Worm (Caenorhabditis elegans) whole organism, mixed stage, embryonic: ENCODE results near the gene srw-77.

Experiments
- M03D4.4 ChIP-seq: sonication (generic microtip); optimal IDR thresholded peaks from 2 replicates; lab custom pipeline; 2017; ENCODE audit warnings: mild to moderate bottlenecking, missing genetic modification characterization, missing compliant biosample characterization
- blmp-1 ChIP-seq: fragments of 150-350 bp; optimal IDR thresholded peaks from 2 replicates; lab custom pipeline; 2014; ENCODE audit warnings: missing biosample characterization, missing genetic modification characterization
- ceh-39 ChIP-seq: fragments of 150-350 bp; optimal IDR thresholded peaks from 2 replicates; lab custom pipeline; 2014; ENCODE audit warnings: missing biosample characterization, missing genetic modification characterization
- ceh-43 ChIP-seq: fragments of 200-800 bp; sonication (Bioruptor generic); optimal IDR thresholded peaks from 2 replicates; lab custom pipeline; 2018; ENCODE audit warnings: mild to moderate bottlenecking, missing genetic modification characterization, moderate library complexity, missing compliant biosample characterization
- ceh-83 ChIP-seq: fragments of 200-800 bp; sonication (Bioruptor generic); optimal IDR thresholded peaks from 2 replicates; lab custom pipeline; 2018; ENCODE audit warnings: mild to moderate bottlenecking, missing genetic modification characterization, missing compliant biosample characterization
- ces-1 ChIP-seq: fragments of 150-350 bp; optimal IDR thresholded peaks from 2 replicates; lab custom pipeline; 2014; ENCODE audit warnings: missing biosample characterization, missing genetic modification reagents, missing genetic modification characterization
- drap-1 ChIP-seq: fragments of 200-800 bp; sonication (Bioruptor generic); optimal IDR thresholded peaks from 3 replicates; lab custom pipeline; 2018; ENCODE audit warnings: mild to moderate bottlenecking, missing genetic modification characterization, missing compliant biosample characterization
- elt-1 ChIP-seq: sonication (generic microtip); optimal IDR thresholded peaks from 2 replicates; lab custom pipeline; 2017; ENCODE audit warnings: missing genetic modification characterization, mild to moderate bottlenecking, missing compliant biosample characterization, antibody characterized with exemption, moderate library complexity, borderline replicate concordance; ENCODE audit not compliant: insufficient read depth
- elt-3 ChIP-seq: fragments of 150-350 bp; optimal IDR thresholded peaks from 2 replicates; lab custom pipeline; 2014; ENCODE audit warnings: missing biosample characterization, missing genetic modification characterization
- flh-1 ChIP-seq: fragments of 200-800 bp; sonication (Bioruptor generic); optimal IDR thresholded peaks from 2 replicates; lab custom pipeline; 2018; ENCODE audit warnings: mild to moderate bottlenecking, missing genetic modification characterization, moderate library complexity, missing compliant biosample characterization
- ham-2 ChIP-seq: fragments of 200-800 bp; sonication (Bioruptor generic); optimal IDR thresholded peaks from 2 replicates; lab custom pipeline; 2018; ENCODE audit warnings: mild to moderate bottlenecking, missing genetic modification characterization, missing compliant biosample characterization
- hlh-1 ChIP-seq: fragments of 150-350 bp; optimal IDR thresholded peaks from 2 replicates; lab custom pipeline; 2014; ENCODE audit warnings: missing biosample characterization, missing genetic modification reagents, missing genetic modification characterization
- lin-32 ChIP-seq: fragments of 200-800 bp; sonication (Bioruptor generic); optimal IDR thresholded peaks from 2 replicates; lab custom pipeline; 2018; ENCODE audit warnings: mild to moderate bottlenecking, missing genetic modification characterization, missing compliant biosample characterization
- lsy-2 ChIP-seq: fragments of 150-350 bp; optimal IDR thresholded peaks from 2 replicates; lab custom pipeline; 2014; ENCODE audit warnings: missing biosample characterization, missing genetic modification characterization
- mab-5 ChIP-seq: fragments of 150-350 bp; optimal IDR thresholded peaks from 2 replicates; lab custom pipeline; 2014; ENCODE audit warnings: missing biosample characterization, missing genetic modification characterization
- mep-1 ChIP-seq: fragments of 150-350 bp; optimal IDR thresholded peaks from 2 replicates; lab custom pipeline; 2017; ENCODE audit warnings: missing biosample characterization, missing genetic modification reagents, missing genetic modification characterization, inconsistent platforms
- mls-2 ChIP-seq: sonication (generic microtip); optimal IDR thresholded peaks from 2 replicates; lab custom pipeline; 2016; ENCODE audit warnings: mild to moderate bottlenecking, missing genetic modification characterization, moderate library complexity, missing compliant biosample characterization
- nhr-2 ChIP-seq: fragments of 150-350 bp; optimal IDR thresholded peaks from 2 replicates; lab custom pipeline; 2014; ENCODE audit warnings: missing biosample characterization, missing genetic modification characterization
- nhr-237 ChIP-seq: fragments of 150-350 bp; optimal IDR thresholded peaks from 2 replicates; lab custom pipeline; 2014; ENCODE audit warnings: missing biosample characterization, missing genetic modification characterization
- nhr-28 ChIP-seq: fragments of 150-350 bp; optimal IDR thresholded peaks from 2 replicates; lab custom pipeline; 2014; ENCODE audit warnings: missing biosample characterization, missing genetic modification characterization
- nhr-76 ChIP-seq: sonication (generic microtip); optimal IDR thresholded peaks from 2 replicates; lab custom pipeline; 2017; ENCODE audit warnings: missing biosample characterization, missing genetic modification characterization
- pha-4 ChIP-seq: fragments of 150-350 bp; optimal IDR thresholded peaks from 2 replicates; lab custom pipeline; 2018; ENCODE audit warnings: missing biosample characterization, missing genetic modification reagents, missing genetic modification characterization
- sem-2 ChIP-seq: fragments of 200-800 bp; sonication (Bioruptor generic); optimal IDR thresholded peaks from 2 replicates; lab custom pipeline; 2018; ENCODE audit warnings: mild to moderate bottlenecking, missing genetic modification characterization, missing compliant biosample characterization
- snpc-4 ChIP-seq: fragments of 150-350 bp; optimal IDR thresholded peaks from 2 replicates; lab custom pipeline; 2014; ENCODE audit warnings: missing biosample characterization, missing genetic modification characterization
- sptf-1 ChIP-seq: sonication (generic microtip); optimal IDR thresholded peaks from 2 replicates; lab custom pipeline; 2017; ENCODE audit warnings: mild to moderate bottlenecking, missing genetic modification characterization, moderate library complexity, missing compliant biosample characterization
- tbx-8 ChIP-seq: fragments of 200-800 bp; sonication (Bioruptor generic); optimal IDR thresholded peaks from 2 replicates; lab custom pipeline; 2018; ENCODE audit warnings: mild to moderate bottlenecking, missing genetic modification characterization, moderate library complexity, missing compliant biosample characterization
- unc-120 ChIP-seq: sonication (generic microtip); optimal IDR thresholded peaks from 2 replicates; lab custom pipeline; 2017; ENCODE audit warnings: missing genetic modification characterization, missing compliant biosample characterization; ENCODE audit not compliant: poor library complexity, severe bottlenecking
- unc-39 ChIP-seq: fragments of 150-350 bp; optimal IDR thresholded peaks from 2 replicates; lab custom pipeline; 2014; ENCODE audit warnings: missing biosample characterization, missing genetic modification characterization
- unc-62 ChIP-seq: fragments of 150-350 bp; optimal IDR thresholded peaks from 2 replicates; lab custom pipeline; 2014; ENCODE audit warnings: missing biosample characterization, missing genetic modification reagents, missing genetic modification characterization
- zip-8 ChIP-seq: fragments of 150-350 bp; optimal IDR thresholded peaks from 2 replicates; lab custom pipeline; 2014; ENCODE audit warnings: missing biosample characterization, missing genetic modification characterization
- ztf-11 ChIP-seq: fragments of 150-350 bp; optimal IDR thresholded peaks from 2 replicates; lab custom pipeline; 2014; ENCODE audit warnings: missing biosample characterization, missing genetic modification characterization

Gene srw-77

ce11 chrV:16604301-16604700 is 39.2 kb downstream of the srw-77 start:
- TF ChIP-seq unc-120 (tag; lab: Kevin White, UChicago), result no peak
- no peak for TF ChIP-seq ceh-39 (tag; lab: Kevin White, UChicago)
- no peak for TF ChIP-seq nhr-237 (tag; lab: Kevin White, UChicago)
- TF ChIP-seq snpc-4, result no peak
- TF ChIP-seq drap-1 (GFP tag; lab: Kevin White, UChicago), result no peak
- no peak for TF ChIP-seq nhr-28 (tag; lab: Kevin White, UChicago)
- no peak for TF ChIP-seq lin-32 (GFP tag; lab: Kevin White, UChicago)
- no peak for TF ChIP-seq unc-39 (tag; lab: Kevin White, UChicago)
- no peak for TF ChIP-seq mab-5
- no peak for TF ChIP-seq elt-3 (tag; lab: Kevin White, UChicago)
- no peak for TF ChIP-seq hlh-1 (tag; lab: Kevin White, UChicago)
- TF ChIP-seq flh-1, result no peak
- no peak for TF ChIP-seq ztf-11 (tag; lab: Kevin White, UChicago)
- TF ChIP-seq elt-1, result no peak
- TF ChIP-seq ham-2 (GFP tag; lab: Kevin White, UChicago), result no peak
- TF ChIP-seq ces-1 (GFP tag; lab: Kevin White, UChicago), result no peak
- no peak for TF ChIP-seq sem-2 (GFP tag; lab: Kevin White, UChicago)

- TF ChIP-seq unc-120 (tag; lab: Kevin White, UChicago), result no peak
- no peak for TF ChIP-seq ceh-43 (GFP tag; lab: Kevin White, UChicago)
- TF ChIP-seq zip-8 (tag; lab: Kevin White, UChicago), result no peak
- TF ChIP-seq ceh-39 (tag; lab: Kevin White, UChicago), result no peak
- TF ChIP-seq, all 35 proteins: peak for 0
Observed at ce11 chrV:16603102-16603501, 40.4 kb downstream of the srw-77 start, which contains the start of gene T03E6.8. Gene T03E6.8, minus strand, starts transcription at chrV:16603202.

ce11 chrV:16600623-16601022 is 42.8 kb downstream of the srw-77 start, which contains the start of gene T03E6.9:
Gene T03E6.9, minus strand, starts transcription at chrV:16600723.
- TF ChIP-seq nhr-76 (tag; lab: Kevin White, UChicago), result no peak
- no peak for TF ChIP-seq nhr-2
- TF ChIP-seq ham-2 (GFP tag; lab: Kevin White, UChicago), result no peak
- TF ChIP-seq sem-2 (GFP tag; lab: Kevin White, UChicago), result no peak
- TF ChIP-seq elt-1, result no peak
- no peak for TF ChIP-seq ceh-39 (tag; lab: Kevin White, UChicago)
- no peak for TF ChIP-seq pha-4 (tag; lab: Kevin White, UChicago)
- TF ChIP-seq blmp-1 (tag; lab: Kevin White, UChicago), result no peak
- no peak for TF ChIP-seq hlh-1 (tag; lab: Kevin White, UChicago)
- TF ChIP-seq unc-62 (GFP tag; lab: Kevin White, UChicago), result no peak
- TF ChIP-seq, all 35 proteins: peak for 0

ce11 chrV:16599835-16600234 is 43.6 kb downstream of the srw-77 start:
- TF ChIP-seq mep-1 (no peak), hlh-1 (tag; lab: Kevin White, UChicago) (no peak), nhr-28 (tag; lab: Kevin White, UChicago) (no peak), unc-39 (tag; lab: Kevin White, UChicago) (no peak), ztf-11 (tag; lab: Kevin White, UChicago) (no peak), tbx-8 (no peak), elt-3 (tag; lab: Kevin White, UChicago) (no peak), mab-5 (no peak), lsy-2 (tag; lab: Kevin White, UChicago) (no peak), nhr-2 (no peak), sem-2 (GFP tag; lab: Kevin White, UChicago) (no peak), pha-4 (tag; lab: Kevin White, UChicago) (no peak), ceh-43 (GFP tag; lab: Kevin White, UChicago) (no peak), flh-1 (no peak), lin-32 (GFP tag; lab: Kevin White, UChicago) (no peak), mls-2 (tag; lab: Kevin White, UChicago) (no peak), ces-1 (GFP tag; lab: Kevin White, UChicago) (no peak)

- TF ChIP-seq sptf-1 (tag; lab: Kevin White, UChicago), result no peak
- no peak for TF ChIP-seq nhr-28 (tag; lab: Kevin White, UChicago)
- no peak for TF ChIP-seq sem-2 (GFP tag; lab: Kevin White, UChicago)
- TF ChIP-seq lin-32 (GFP tag; lab: Kevin White, UChicago), result no peak
- no peak for TF ChIP-seq ceh-83 (GFP tag; lab: Kevin White, UChicago)
- no peak for TF ChIP-seq elt-1
- peak; percentile 13 for TF ChIP-seq unc-120 (tag; lab: Kevin White, UChicago)
- peak; percentile 33 for TF ChIP-seq unc-62 (GFP tag; lab: Kevin White, UChicago)
- TF ChIP-seq nhr-2, result no peak
- no peak for TF ChIP-seq mls-2 (tag; lab: Kevin White, UChicago)
- TF ChIP-seq elt-3 (tag; lab: Kevin White, UChicago), result no peak
- no peak for TF ChIP-seq M03D4.4 (tag; lab: Kevin White, UChicago)
- TF ChIP-seq zip-8 (tag; lab: Kevin White, UChicago), result no peak
- peak; percentile 22 for TF ChIP-seq hlh-1 (tag; lab: Kevin White, UChicago)
- no peak for TF ChIP-seq nhr-237 (tag; lab: Kevin White, UChicago)
- TF ChIP-seq ces-1 (GFP tag; lab: Kevin White, UChicago), result no peak
- TF ChIP-seq blmp-1 (tag; lab: Kevin White, UChicago), result no peak
Observed at ce11 chrV:16598437-16598836, 45.0 kb downstream of the srw-77 start.
